Worm (Caenorhabditis elegans): Measurements from ENCODE around the gene ida-1.
A peak's percentile ranks its signal among the peaks of the same experiment; 100 is the strongest.

The ida-1 gene

DNA sequence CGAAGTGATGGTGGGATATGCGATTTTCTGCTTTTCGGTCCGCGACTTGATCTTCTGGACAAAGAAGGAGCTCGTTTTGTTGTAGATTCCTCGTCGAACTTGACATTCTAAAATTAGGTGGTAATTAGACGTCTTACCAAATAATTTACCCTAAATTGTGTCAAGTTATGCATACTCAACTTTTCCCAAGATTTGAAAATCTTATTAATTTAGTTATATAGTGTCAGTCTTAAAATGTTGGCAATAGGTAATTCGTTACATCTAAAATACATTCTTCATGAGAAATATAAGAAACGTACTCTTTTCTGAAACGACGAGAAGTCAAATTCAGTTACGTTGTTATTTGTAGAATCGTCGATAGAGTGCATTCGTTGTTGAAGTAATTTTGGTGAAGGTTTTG is 47.8 kb upstream of the ida-1 start:
- TF ChIP-seq snpc-4 (tag; optimal IDR thresholded peaks at IDR 0.05) (no peak), ama-1 (optimal IDR thresholded peaks at IDR 0.05) (peak; percentile 19)

DNA sequence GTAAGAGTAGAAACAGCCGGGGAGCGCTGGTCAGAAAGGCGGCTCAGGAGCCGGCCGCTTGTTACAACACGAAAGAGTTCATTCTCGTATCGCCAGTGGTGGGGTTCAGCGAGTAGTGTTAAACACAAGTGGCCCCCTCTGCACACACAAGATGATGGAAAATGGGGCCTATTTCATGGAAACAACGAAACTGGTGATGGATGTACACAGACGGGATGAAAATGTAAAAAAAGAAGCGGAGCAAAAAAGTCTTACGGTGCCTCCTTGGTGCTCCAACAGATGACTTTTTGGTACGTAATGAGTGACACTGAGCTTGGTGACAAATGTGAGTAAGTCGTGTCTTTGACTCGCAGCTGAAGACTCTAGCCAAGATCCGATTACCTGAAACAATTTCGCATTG is 47.3 kb upstream of the ida-1 start:
- TF ChIP-seq elt-2 (tag; optimal IDR thresholded peaks at IDR 0.05) = no peak
- no peak for TF ChIP-seq nhr-23 (tag; optimal IDR thresholded peaks at IDR 0.05)
- TF ChIP-seq ceh-9 (tag; optimal IDR thresholded peaks at IDR 0.05) = no peak
- no peak for TF ChIP-seq mdl-1 (tag; optimal IDR thresholded peaks at IDR 0.05)
- TF ChIP-seq lin-39 (tag; optimal IDR thresholded peaks at IDR 0.05) = peak; percentile 69
- no peak for TF ChIP-seq unc-39 (tag; optimal IDR thresholded peaks at IDR 0.05)
- no peak for TF ChIP-seq nhr-67 (tag; optimal IDR thresholded peaks at IDR 0.05)
- TF ChIP-seq sea-2 (GFP tag; optimal IDR thresholded peaks at IDR 0.05) = no peak

DNA sequence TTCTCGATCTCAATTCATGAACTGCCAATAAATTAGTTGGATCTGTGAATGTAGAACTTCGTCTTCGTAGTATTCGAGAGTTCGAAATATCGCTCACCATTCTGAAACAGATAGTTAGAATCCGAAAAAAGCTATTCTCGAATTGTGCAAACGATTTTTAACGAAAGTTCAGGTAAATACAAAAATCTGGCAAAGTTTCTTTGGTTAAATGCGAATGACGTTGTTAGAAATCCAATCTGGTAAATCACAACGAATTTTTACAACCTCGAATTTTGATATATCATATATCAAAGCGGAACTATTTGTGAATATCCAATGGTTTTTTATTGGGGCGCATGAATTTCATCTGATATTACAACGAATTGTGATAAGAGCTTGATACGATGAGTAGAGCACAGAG is 46.1 kb upstream of the ida-1 start, which contains the start of gene hpo-28:
Gene hpo-28, minus strand, starts transcription at position 101 of the 400 bp plus-strand sequence.
- TF ChIP-seq elt-2 (tag; optimal IDR thresholded peaks at IDR 0.05) (peak; percentile 28), zag-1 (tag; optimal IDR thresholded peaks at IDR 0.05) (no peak)

DNA sequence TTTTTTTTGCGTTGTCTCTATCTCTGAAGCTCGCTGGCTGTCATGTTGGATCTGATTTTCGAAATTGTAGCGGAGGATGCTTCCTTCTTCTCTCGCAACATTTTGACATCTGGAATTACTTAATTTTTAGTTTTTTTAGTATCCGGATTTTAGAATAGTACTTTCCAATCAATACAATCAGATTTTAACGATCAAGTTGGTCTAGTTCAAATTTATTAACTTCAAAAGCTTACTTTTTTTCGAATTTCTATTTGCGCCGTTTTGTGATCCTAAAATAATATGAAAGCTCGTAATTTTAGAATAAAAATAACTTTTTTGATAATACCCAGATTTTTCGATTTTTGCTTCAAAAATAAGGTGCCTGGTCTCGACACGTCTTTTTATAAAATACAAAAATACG is 45.3 kb upstream of the ida-1 start, which contains the start of gene B0336.12:
Gene B0336.12, minus strand, starts transcription at position 101 of the 400 bp plus-strand sequence.
- TF ChIP-seq ceh-16 (tag; optimal IDR thresholded peaks at IDR 0.05) (no peak), nhr-76 (tag; optimal IDR thresholded peaks at IDR 0.05) (no peak), nhr-11 (tag; optimal IDR thresholded peaks at IDR 0.05) (no peak), ceh-9 (tag; optimal IDR thresholded peaks at IDR 0.05) (no peak), ceh-28 (tag; optimal IDR thresholded peaks at IDR 0.05) (no peak), fkh-10 (GFP tag; optimal IDR thresholded peaks at IDR 0.05) (no peak), tbx-2 (tag; optimal IDR thresholded peaks at IDR 0.05) (no peak), egl-5 (tag; optimal IDR thresholded peaks at IDR 0.05) (no peak), fkh-2 (tag; optimal IDR thresholded peaks at IDR 0.05) (no peak)

DNA sequence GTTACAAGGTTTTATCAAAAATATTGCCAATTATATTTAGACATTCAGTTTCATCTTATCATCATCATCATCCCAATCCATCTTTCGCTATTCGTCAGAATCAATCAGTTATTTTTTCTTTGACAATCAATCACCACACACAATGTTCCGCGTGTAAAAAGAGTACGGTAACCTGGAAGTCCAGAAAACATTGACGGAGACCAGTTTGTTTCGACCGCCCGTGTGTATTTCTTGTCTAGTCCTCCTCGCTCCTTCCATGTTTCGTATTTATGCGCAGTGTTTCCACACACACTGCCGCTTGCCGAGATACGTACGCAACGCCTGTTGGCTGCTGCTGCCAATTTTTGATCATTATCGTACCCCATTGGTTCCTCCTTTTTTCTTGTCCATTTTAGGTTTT is 44.7 kb upstream of the ida-1 start:
- TF ChIP-seq jun-1 (tag; optimal IDR thresholded peaks at IDR 0.05) (no peak), lin-15B (tag; optimal IDR thresholded peaks at IDR 0.05) (peak; percentile 55), ceh-9 (tag; optimal IDR thresholded peaks at IDR 0.05) (no peak), nhr-28 (tag; optimal IDR thresholded peaks at IDR 0.05) (no peak), snpc-4 (tag; optimal IDR thresholded peaks at IDR 0.05) (no peak), unc-62 (GFP tag; optimal IDR thresholded peaks at IDR 0.05) (peak; percentile 40), mdl-1 (tag; optimal IDR thresholded peaks at IDR 0.05) (no peak), nhr-237 (tag; optimal IDR thresholded peaks at IDR 0.05) (no peak), elt-3 (tag; optimal IDR thresholded peaks at IDR 0.05) (no peak), lsy-12 (tag; optimal IDR thresholded peaks at IDR 0.05) (peak; percentile 63), nhr-43 (tag; optimal IDR thresholded peaks at IDR 0.05; ENCODE audit: poor library complexity, severe bottlenecking) (peak; percentile 81), fkh-2 (tag; optimal IDR thresholded peaks at IDR 0.05) (no peak), unc-39 (tag; optimal IDR thresholded peaks at IDR 0.05) (no peak), egl-5 (tag; optimal IDR thresholded peaks at IDR 0.05) (no peak), ztf-4 (tag; optimal IDR thresholded peaks at IDR 0.05) (no peak), lin-39 (tag; optimal IDR thresholded peaks at IDR 0.05) (peak; percentile 40), sea-2 (GFP tag; optimal IDR thresholded peaks at IDR 0.05) (no peak), nhr-11 (tag; optimal IDR thresholded peaks at IDR 0.05) (no peak), ceh-28 (tag; optimal IDR thresholded peaks at IDR 0.05) (peak; percentile 28), elt-2 (tag; optimal IDR thresholded peaks at IDR 0.05) (peak; percentile 58), mml-1 (tag; optimal IDR thresholded peaks at IDR 0.05) (no peak), hmg-11 (tag; optimal IDR thresholded peaks at IDR 0.05) (peak; percentile 5), skn-1 (tag; optimal IDR thresholded peaks at IDR 0.05) (peak; percentile 18), ztf-11 (tag; optimal IDR thresholded peaks at IDR 0.05) (no peak), nfya-1 (tag; optimal IDR thresholded peaks at IDR 0.05; ENCODE audit: insufficient read depth) (peak; percentile 95), nhr-12 (tag; optimal IDR thresholded peaks at IDR 0.05) (no peak), ama-1 (optimal IDR thresholded peaks at IDR 0.05) (peak; percentile 45), aly-2 (tag; optimal IDR thresholded peaks at IDR 0.05) (no peak), zag-1 (tag; optimal IDR thresholded peaks at IDR 0.05) (no peak), ceh-16 (tag; optimal IDR thresholded peaks at IDR 0.05) (no peak), fos-1 (tag; optimal IDR thresholded peaks at IDR 0.05) (no peak), ZK546.5 (tag; optimal IDR thresholded peaks at IDR 0.05) (no peak), nhr-25 (tag; optimal IDR thresholded peaks at IDR 0.05) (peak; percentile 66), nhr-77 (tag; optimal IDR thresholded peaks at IDR 0.05) (no peak), nhr-76 (tag; optimal IDR thresholded peaks at IDR 0.05) (no peak), fkh-10 (GFP tag; optimal IDR thresholded peaks at IDR 0.05) (no peak), egl-27 (tag; optimal IDR thresholded peaks at IDR 0.05) (no peak), ceh-82 (tag; optimal IDR thresholded peaks at IDR 0.05) (no peak), R02D3.7 (tag; optimal IDR thresholded peaks at IDR 0.05) (no peak), pqm-1 (tag; optimal IDR thresholded peaks at IDR 0.05) (peak; percentile 49), daf-12 (tag; optimal IDR thresholded peaks at IDR 0.05) (no peak), tbx-2 (tag; optimal IDR thresholded peaks at IDR 0.05) (no peak), nhr-23 (tag; optimal IDR thresholded peaks at IDR 0.05) (peak; percentile 86)

All from whole organism, L3 larva.